Worm (Caenorhabditis elegans): ENCODE data around the gene F42G4.2.

- TF ChIP-seq madf-9 (GFP tag; conservative IDR thresholded peaks at IDR 0.05) (no peak), nhr-237 (tag; optimal IDR thresholded peaks at IDR 0.05) (no peak), nhr-77 (tag; optimal IDR thresholded peaks at IDR 0.05) (peak; percentile 47), R02D3.7 (tag; optimal IDR thresholded peaks at IDR 0.05) (no peak), dmd-6 (GFP tag; IDR thresholded peaks at IDR 0.05) (peak; percentile 64), nhr-25 (tag; optimal IDR thresholded peaks at IDR 0.05; ENCODE audit: borderline replicate concordance, insufficient read depth) (no peak), unc-39 (tag; optimal IDR thresholded peaks at IDR 0.05) (no peak), arid-1 (GFP tag; conservative IDR thresholded peaks at IDR 0.05) (no peak), nhr-28 (tag; optimal IDR thresholded peaks at IDR 0.05) (peak; percentile 66), unc-62 (GFP tag; optimal IDR thresholded peaks at IDR 0.05 in 1 of 2) (no peak), unc-62 (tag; optimal IDR thresholded peaks at IDR 0.05) (no peak), nhr-11 (tag; optimal IDR thresholded peaks at IDR 0.05) (no peak)
These were observed 28.7 kb downstream of the F42G4.2 start for ce11 chrII:13076301-13076916.

Data from whole organism, L4 larva.